Fruit fly (Drosophila melanogaster): ENCODE measurements around the gene Nulp1.

The Nulp1 gene

DNA sequence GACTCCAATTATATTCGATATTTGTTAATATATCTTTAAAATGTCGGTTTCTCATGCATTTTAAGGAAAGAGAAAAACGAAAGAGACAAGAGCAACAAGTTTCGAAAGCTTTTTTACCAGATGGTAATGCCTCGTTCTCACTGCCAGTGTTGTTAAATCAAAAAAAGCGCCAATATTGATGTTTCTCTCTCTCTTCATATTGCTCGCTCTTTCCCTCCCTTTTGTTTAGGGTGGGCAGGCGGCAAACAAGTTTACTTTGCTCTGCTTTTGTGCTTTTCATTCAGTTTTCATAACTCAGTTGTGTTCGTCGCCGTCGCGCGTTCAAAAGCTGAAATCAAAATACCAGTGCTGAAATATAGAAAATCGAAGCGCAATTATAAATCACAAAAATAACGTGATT is 28.3 kb upstream of the Nulp1 start (continued):
- TF ChIP-seq Blimp-1 (GFP tag; optimal IDR thresholded peaks at IDR 0.05) (no peak), CG11294 (GFP tag; IDR thresholded peaks at IDR 0.05) (no peak), CG3919 (GFP tag; optimal IDR thresholded peaks at IDR 0.05) (peak; percentile 63), Smox (GFP tag; optimal IDR thresholded peaks at IDR 0.05) (peak; percentile 28), CG11762 (GFP tag; optimal IDR thresholded peaks at IDR 0.05; ENCODE audit: insufficient read depth) (peak; percentile 26), vri (GFP tag; optimal IDR thresholded peaks at IDR 0.05) (peak; percentile 88), Eip75B (GFP tag; optimal IDR thresholded peaks at IDR 0.05) (peak; percentile 41), Hr39 (GFP tag; optimal IDR thresholded peaks at IDR 0.05) (no peak), pdm3 (GFP tag; optimal IDR thresholded peaks at IDR 0.05) (peak; percentile 46), CG7368 (GFP tag; optimal IDR thresholded peaks at IDR 0.05) (peak; percentile 44), Ets21C (GFP tag; optimal IDR thresholded peaks at IDR 0.05) (no peak), net (GFP tag; optimal IDR thresholded peaks at IDR 0.05) (peak; percentile 62), dsx (GFP tag; optimal IDR thresholded peaks at IDR 0.05; ENCODE audit: poor library complexity, severe bottlenecking) (peak; percentile 43), CG1621 (tag; optimal IDR thresholded peaks at IDR 0.05) (peak; percentile 16), fkh (GFP tag; optimal IDR thresholded peaks at IDR 0.05) (peak; percentile 88), eg (GFP tag; IDR thresholded peaks at IDR 0.05) (0 out of 3 replicates have a peak, but pooled peaks have one; percentile 18), CG15336 (GFP tag; IDR thresholded peaks at IDR 0.05) (no peak; the same call in 1 of the 2 replicates), CG6276 (GFP tag; optimal IDR thresholded peaks at IDR 0.05) (no peak), topi (GFP tag; optimal IDR thresholded peaks at IDR 0.05) (peak; percentile 50), Met (GFP tag; optimal IDR thresholded peaks at IDR 0.05) (peak; percentile 59), svp (GFP tag) (no peak), esn (GFP tag; optimal IDR thresholded peaks at IDR 0.05) (peak; percentile 58), Eip93F (GFP tag; optimal IDR thresholded peaks at IDR 0.05) (peak; percentile 45), CG8632 (GFP tag; optimal IDR thresholded peaks at IDR 0.05) (peak; percentile 28), Eip78C (GFP tag) (peak; percentile 84), spab (GFP tag; optimal IDR thresholded peaks at IDR 0.05) (no peak), achi (GFP tag; optimal IDR thresholded peaks at IDR 0.05) (peak; percentile 32), CG10631 (GFP tag; optimal IDR thresholded peaks at IDR 0.05) (no peak), Gug (GFP tag; IDR thresholded peaks at IDR 0.05) (no peak), CG6792 (GFP tag; optimal IDR thresholded peaks at IDR 0.05) (peak; percentile 38), Ets96B (tag; optimal IDR thresholded peaks at IDR 0.05) (peak; percentile 4), CG34406 (GFP tag; optimal IDR thresholded peaks at IDR 0.05) (peak; percentile 19), fd59A (GFP tag; optimal IDR thresholded peaks at IDR 0.05) (no peak), Hr4 (GFP tag; optimal IDR thresholded peaks at IDR 0.05) (no peak), dac (GFP tag; optimal IDR thresholded peaks at IDR 0.05) (no peak), CG6854 (GFP tag; optimal IDR thresholded peaks at IDR 0.05) (peak; percentile 71), CG8319 (GFP tag; optimal IDR thresholded peaks at IDR 0.05) (peak; percentile 8), salr (GFP tag; optimal IDR thresholded peaks at IDR 0.05) (peak; percentile 32 to 35), Lpt (GFP tag; optimal IDR thresholded peaks at IDR 0.05) (no peak), Hr38 (GFP tag; optimal IDR thresholded peaks at IDR 0.05) (no peak), ss (GFP tag; optimal IDR thresholded peaks at IDR 0.05) (peak in 1 of 2 experiments; percentile 58), CG31627 (GFP tag; optimal IDR thresholded peaks at IDR 0.05) (peak; percentile 13)

DNA sequence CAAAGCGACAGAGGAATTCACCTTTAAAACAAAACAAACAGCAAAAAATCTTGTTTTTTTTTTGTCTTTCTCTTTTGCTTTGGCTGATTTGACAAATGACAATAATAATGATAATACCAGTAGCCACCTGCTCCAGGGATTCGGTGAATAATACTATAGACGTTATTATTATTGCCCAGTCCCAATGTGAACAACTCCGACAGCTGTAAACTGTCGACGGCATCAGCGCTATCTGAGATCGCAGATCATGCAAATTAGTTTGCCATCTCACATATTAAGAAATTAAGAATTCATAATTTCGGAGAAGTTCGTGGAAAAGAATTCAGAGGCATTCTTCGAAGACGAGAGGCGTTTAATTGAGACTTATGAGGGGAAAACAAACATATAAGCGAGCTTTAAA is 23.9 kb upstream of the Nulp1 start:
- TF ChIP-seq fd59A (GFP tag; optimal IDR thresholded peaks at IDR 0.05) (no peak), CG4318 (GFP tag; optimal IDR thresholded peaks at IDR 0.05) (no peak), lz (GFP tag; optimal IDR thresholded peaks at IDR 0.05) (no peak), dac (GFP tag; optimal IDR thresholded peaks at IDR 0.05) (no peak), Met (GFP tag; optimal IDR thresholded peaks at IDR 0.05) (no peak), CG6163 (GFP tag; IDR thresholded peaks at IDR 0.05) (no peak), acj6 (GFP tag; optimal IDR thresholded peaks at IDR 0.05) (no peak), fd85E (GFP tag; optimal IDR thresholded peaks at IDR 0.05) (no peak), Eip75B (GFP tag; optimal IDR thresholded peaks at IDR 0.05) (no peak), pdm3 (GFP tag; optimal IDR thresholded peaks at IDR 0.05) (no peak), CG9139 (GFP tag; optimal IDR thresholded peaks at IDR 0.05) (no peak), CG31627 (GFP tag; optimal IDR thresholded peaks at IDR 0.05) (no peak), CG8632 (GFP tag; optimal IDR thresholded peaks at IDR 0.05) (no peak), CG8319 (GFP tag; optimal IDR thresholded peaks at IDR 0.05) (no peak), salr (GFP tag; optimal IDR thresholded peaks at IDR 0.05) (no peak), Sox15 (GFP tag; optimal IDR thresholded peaks at IDR 0.05) (no peak), CG1621 (tag; optimal IDR thresholded peaks at IDR 0.05) (no peak)
